Fruit fly (Drosophila melanogaster) whole organism, embryonic: ENCODE measurements around the gene CG46312.

ENCODE experiments used
- CG15269 ChIP-seq: fragments of 200-800 bp; sonication (Bioruptor generic); optimal IDR thresholded peaks from 2 replicates; lab custom pipeline; 2018; ENCODE audit warnings: missing biosample characterization, mild to moderate bottlenecking, missing genetic modification characterization, moderate library complexity
- CG5245 ChIP-seq: fragments of 200-800 bp; sonication (Bioruptor generic); optimal IDR thresholded peaks from 3 replicates; lab custom pipeline; 2016; ENCODE audit warnings: missing biosample characterization, missing genetic modification characterization
- CG8478 ChIP-seq: fragments of >200 bp; optimal IDR thresholded peaks from 2 replicates; lab custom pipeline; 2018
- CG9932 ChIP-seq: fragments of 200-800 bp; sonication (Bioruptor generic); IDR thresholded peaks from 2 replicates; pipeline ENCODE4 v1.3.6; 2022; ENCODE audit warnings: missing biosample characterization, missing genetic modification characterization
- org-1 ChIP-seq: fragments of 200-800 bp; sonication (Bioruptor generic); optimal IDR thresholded peaks from 2 replicates; lab custom pipeline; 2017; ENCODE audit warnings: missing biosample characterization, missing genetic modification characterization
- scrt ChIP-seq: fragments of 200-800 bp; sonication (Bioruptor generic); optimal IDR thresholded peaks from 2 replicates; lab custom pipeline; 2018; ENCODE audit warnings: missing biosample characterization, mild to moderate bottlenecking, missing genetic modification characterization, moderate library complexity

DNA sequence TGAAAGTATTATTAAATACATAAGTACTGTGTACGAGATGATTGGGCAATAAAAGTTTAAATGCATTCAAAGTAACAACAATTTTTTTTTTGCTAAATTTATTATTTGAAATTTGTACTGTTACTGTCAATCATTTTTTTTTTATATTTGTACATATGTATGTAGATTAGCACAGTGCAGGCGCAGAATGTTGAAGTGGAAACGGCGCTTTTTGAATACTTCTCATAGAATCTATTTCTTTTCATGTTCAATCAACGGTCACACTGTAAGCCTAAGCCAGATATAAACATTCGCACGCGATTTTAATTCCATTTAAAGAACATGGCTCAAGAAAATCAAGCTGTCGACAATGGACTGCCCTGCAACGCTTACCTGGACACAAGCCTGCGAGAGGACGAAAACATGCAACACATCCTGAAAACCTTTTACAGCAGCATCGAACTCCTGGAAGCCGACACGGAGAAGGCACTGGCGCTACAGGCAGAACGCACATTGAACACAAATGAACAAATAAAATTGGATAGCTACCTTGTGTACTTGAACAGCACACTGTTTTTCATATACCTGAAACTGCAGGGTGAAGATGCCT, 46.9 kb downstream of the CG46312 start, which contains the start of gene Rrp47:
- no peak for TF ChIP-seq CG9932 (GFP tag; lab: Robert Waterston, UW)
- no peak for TF ChIP-seq scrt (GFP tag; lab: Kevin White, UChicago)
- no peak for TF ChIP-seq CG8478 (lab: Kevin White, UChicago)
- no peak for TF ChIP-seq org-1
- no peak for TF ChIP-seq CG15269 (tag; lab: Kevin White, UChicago)
- no peak for TF ChIP-seq CG5245 (GFP tag; lab: Kevin White, UChicago)
